Worm (Caenorhabditis elegans) whole organism, young adult: ENCODE results near the gene tag-151.
A peak's percentile ranks its signal among the peaks of the same experiment; 100 is the strongest.

Source experiments
- C06A6.2 ChIP-seq: fragments of 200-800 bp; sonication (Bioruptor generic); conservative IDR thresholded peaks from 2 replicates; pipeline ENCODE4 v1.3.6; 2022; ENCODE audit warnings: missing genetic modification characterization, missing compliant biosample characterization
- C17E4.6 ChIP-seq: fragments of 200-800 bp; sonication (Bioruptor generic); IDR thresholded peaks from 2 replicates; pipeline ENCODE4 v1.3.6; 2022; ENCODE audit warnings: missing genetic modification reagents, missing genetic modification characterization, missing compliant biosample characterization
- F39B2.1 ChIP-seq: fragments of 200-800 bp; sonication (Bioruptor generic); IDR thresholded peaks from 2 replicates; pipeline ENCODE4 v1.3.6; 2022; ENCODE audit warnings: missing genetic modification reagents, missing genetic modification characterization, missing compliant biosample characterization
- F52B5.7 ChIP-seq: sonication (generic microtip); optimal IDR thresholded peaks from 2 replicates; lab custom pipeline; 2016; ENCODE audit warnings: mild to moderate bottlenecking, missing genetic modification characterization, missing compliant biosample characterization
- F57A8.1 ChIP-seq: fragments of 200-800 bp; sonication (Bioruptor generic); optimal IDR thresholded peaks from 2 replicates; lab custom pipeline; 2018; ENCODE audit warnings: mild to moderate bottlenecking, missing genetic modification characterization, moderate library complexity, missing compliant biosample characterization
- K11D2.4 ChIP-seq: fragments of 200-800 bp; sonication (Bioruptor generic); IDR thresholded peaks from 2 replicates; pipeline ENCODE4 v1.3.6; 2022; ENCODE audit warnings: missing genetic modification reagents, missing genetic modification characterization, missing compliant biosample characterization
- K12H6.12 ChIP-seq: fragments of 200-800 bp; sonication (Bioruptor generic); optimal IDR thresholded peaks from 2 replicates; lab custom pipeline; 2018; ENCODE audit warnings: mild to moderate bottlenecking, missing genetic modification characterization, missing compliant biosample characterization
- akir-1 ChIP-seq: fragments of 200-800 bp; sonication (Bioruptor generic); optimal IDR thresholded peaks from 2 replicates; lab custom pipeline; 2018; ENCODE audit warnings: mild to moderate bottlenecking, missing genetic modification characterization, moderate library complexity, missing compliant biosample characterization
- aptf-2 ChIP-seq: fragments of 200-800 bp; sonication (Bioruptor generic); conservative IDR thresholded peaks from 2 replicates; pipeline ENCODE4 v1.3.6; 2022; ENCODE audit warnings: missing genetic modification reagents, missing genetic modification characterization, missing compliant biosample characterization
- athp-1 ChIP-seq: sonication (generic microtip); optimal IDR thresholded peaks from 2 replicates; lab custom pipeline; 2017; ENCODE audit warnings: mild to moderate bottlenecking, missing genetic modification characterization, missing compliant biosample characterization
- bed-1 ChIP-seq: fragments of 200-800 bp; sonication (Bioruptor generic); IDR thresholded peaks from 2 replicates; pipeline ENCODE4 v1.3.6; 2022; ENCODE audit warnings: missing genetic modification reagents, missing genetic modification characterization, missing compliant biosample characterization
- cebp-1 ChIP-seq, 2 experiments: fragments of 200-800 bp in 1 of 2; sonication (Bioruptor generic) in 1 of 2; sonication (generic microtip) in 1 of 2; IDR thresholded peaks in 1 of 2; optimal IDR thresholded peaks in 1 of 2; 2 replicates each; pipeline versions ENCODE4 v1.3.6 to Lab custom; 2017 to 2022; ENCODE audit warnings: missing compliant biosample characterization in 2 of 2, missing genetic modification characterization in 2 of 2, mild to moderate bottlenecking in 1 of 2, missing genetic modification reagents in 1 of 2, moderate library complexity in 1 of 2
- cebp-2 ChIP-seq: fragments of 200-800 bp; sonication (Bioruptor generic); IDR thresholded peaks from 2 replicates; pipeline ENCODE4 v1.3.6; 2022; ENCODE audit warnings: missing genetic modification characterization, missing compliant biosample characterization
- dox-1 ChIP-seq: fragments of 200-800 bp; sonication (Bioruptor generic); IDR thresholded peaks from 2 replicates; pipeline ENCODE4 v1.3.6; 2022; ENCODE audit warnings: missing genetic modification reagents, missing genetic modification characterization, missing compliant biosample characterization
- dpff-1 ChIP-seq: sonication (generic microtip); optimal IDR thresholded peaks from 2 replicates; lab custom pipeline; 2017; ENCODE audit warnings: mild to moderate bottlenecking, missing genetic modification characterization, missing compliant biosample characterization
- egl-18 ChIP-seq: fragments of 200-800 bp; sonication (Bioruptor generic); IDR thresholded peaks from 2 replicates; pipeline ENCODE4 v1.3.6; 2022; ENCODE audit warnings: missing genetic modification reagents, missing genetic modification characterization, missing compliant biosample characterization
- egrh-3 ChIP-seq: fragments of 200-800 bp; sonication (Bioruptor generic); IDR thresholded peaks from 2 replicates; pipeline ENCODE4 v1.3.6; 2022; ENCODE audit warnings: missing genetic modification reagents, missing genetic modification characterization, missing compliant biosample characterization
- fkh-3 ChIP-seq: sonication (generic microtip); optimal IDR thresholded peaks from 2 replicates; lab custom pipeline; 2016; ENCODE audit warnings: mild to moderate bottlenecking, missing genetic modification characterization, missing compliant biosample characterization
- gei-17 ChIP-seq: fragments of 200-800 bp; sonication (Bioruptor generic); optimal IDR thresholded peaks from 2 replicates; lab custom pipeline; 2018; ENCODE audit warnings: mild to moderate bottlenecking, missing genetic modification characterization, missing compliant biosample characterization
- hlh-12 ChIP-seq: sonication (generic microtip); optimal IDR thresholded peaks from 2 replicates; lab custom pipeline; 2016; ENCODE audit warnings: missing genetic modification characterization, missing compliant biosample characterization
- hlh-26 ChIP-seq: fragments of 200-800 bp; sonication (Bioruptor generic); conservative IDR thresholded peaks from 2 replicates; pipeline ENCODE4 v1.3.6; 2022; ENCODE audit warnings: missing genetic modification reagents, missing genetic modification characterization, missing compliant biosample characterization
- hmg-1.2 ChIP-seq: fragments of 200-800 bp; sonication (Bioruptor generic); IDR thresholded peaks from 2 replicates; pipeline ENCODE4 v1.3.6; 2022; ENCODE audit warnings: missing genetic modification reagents, missing genetic modification characterization, missing compliant biosample characterization
- hrde-1 ChIP-seq: sonication (generic microtip); optimal IDR thresholded peaks from 2 replicates; lab custom pipeline; 2016; ENCODE audit warnings: missing genetic modification characterization, mild to moderate bottlenecking, missing compliant biosample characterization, moderate library complexity, missing genotype, missing genetic modification reagents, borderline replicate concordance
- hsf-1 ChIP-seq: fragments of 200-800 bp; sonication (Bioruptor generic); IDR thresholded peaks from 2 replicates; pipeline ENCODE4 v1.3.6; 2022; ENCODE audit warnings: missing genetic modification reagents, missing genetic modification characterization, missing compliant biosample characterization
- lag-1 ChIP-seq: fragments of 200-800 bp; sonication (Bioruptor generic); IDR thresholded peaks from 2 replicates; pipeline ENCODE4 v1.3.6; 2022; ENCODE audit warnings: missing genetic modification reagents, missing genetic modification characterization, missing compliant biosample characterization
- let-526 ChIP-seq: fragments of 200-800 bp; sonication (Bioruptor generic); IDR thresholded peaks from 2 replicates; pipeline ENCODE4 v1.3.6; 2022; ENCODE audit warnings: missing genetic modification reagents, missing genetic modification characterization, missing compliant biosample characterization
- lin-35 ChIP-seq, 3 experiments: fragments of 150-350 bp in 2 of 3; sonication (generic microtip) in 1 of 3; optimal IDR thresholded peaks; 2 replicates each; lab custom pipeline; 2014 to 2018; ENCODE audit warnings: missing biosample characterization in 3 of 3, missing genetic modification characterization in 3 of 3, missing genetic modification reagents in 3 of 3
- lsy-27 ChIP-seq: sonication (generic microtip); optimal IDR thresholded peaks from 2 replicates; lab custom pipeline; 2017; ENCODE audit warnings: missing genetic modification characterization, mild to moderate bottlenecking, missing compliant biosample characterization, antibody characterized with exemption, missing genotype, borderline replicate concordance; ENCODE audit not compliant: insufficient read depth
- madf-10 ChIP-seq: sonication (generic microtip); optimal IDR thresholded peaks from 2 replicates; lab custom pipeline; 2016; ENCODE audit warnings: mild to moderate bottlenecking, missing genetic modification characterization, missing compliant biosample characterization
- madf-6 ChIP-seq: fragments of 200-800 bp; sonication (Bioruptor generic); IDR thresholded peaks from 2 replicates; pipeline ENCODE4 v1.3.6; 2022; ENCODE audit warnings: missing genetic modification reagents, missing genetic modification characterization, missing compliant biosample characterization
- madf-8 ChIP-seq: fragments of 200-800 bp; sonication (Bioruptor generic); conservative IDR thresholded peaks from 2 replicates; pipeline ENCODE4 v1.3.6; 2022; ENCODE audit warnings: missing genetic modification reagents, missing genetic modification characterization, missing compliant biosample characterization
- mel-28 ChIP-seq: sonication (generic microtip); optimal IDR thresholded peaks from 2 replicates; lab custom pipeline; 2016; ENCODE audit warnings: borderline replicate concordance, mild to moderate bottlenecking, missing genetic modification characterization, missing compliant biosample characterization
- mes-4 ChIP-seq: sonication (generic microtip); optimal IDR thresholded peaks from 2 replicates; lab custom pipeline; 2016; ENCODE audit warnings: missing genotype, missing genetic modification characterization, missing compliant biosample characterization
- nfya-1 ChIP-seq: sonication (generic microtip); optimal IDR thresholded peaks from 2 replicates; lab custom pipeline; 2017; ENCODE audit warnings: antibody characterized with exemption, missing compliant biosample characterization, missing genetic modification characterization, borderline replicate concordance; ENCODE audit not compliant: insufficient read depth
- nfya-2 ChIP-seq: fragments of 200-800 bp; sonication (Bioruptor generic); IDR thresholded peaks from 2 replicates; pipeline ENCODE4 v1.3.6; 2022; ENCODE audit warnings: missing genetic modification reagents, missing genetic modification characterization, missing compliant biosample characterization
- nfyb-1 ChIP-seq: fragments of 200-800 bp; sonication (Bioruptor generic); IDR thresholded peaks from 2 replicates; pipeline ENCODE4 v1.3.6; 2022; ENCODE audit warnings: missing genetic modification reagents, missing genetic modification characterization, missing compliant biosample characterization
- nhr-80 ChIP-seq: sonication (generic microtip); optimal IDR thresholded peaks from 2 replicates; lab custom pipeline; 2016; ENCODE audit warnings: missing genetic modification characterization, missing compliant biosample characterization
- pbrm-1 ChIP-seq: fragments of 200-800 bp; sonication (Bioruptor generic); IDR thresholded peaks from 2 replicates; pipeline ENCODE4 v1.3.6; 2022; ENCODE audit warnings: missing genetic modification reagents, missing genetic modification characterization, missing compliant biosample characterization
- pha-4 ChIP-seq: fragments of 150-350 bp; sonication (generic microtip); optimal IDR thresholded peaks from 2 replicates; lab custom pipeline; 2014; ENCODE audit warnings: missing biosample characterization, missing genetic modification reagents, missing genetic modification characterization
- rcor-1 ChIP-seq: fragments of 200-800 bp; sonication (Bioruptor generic); IDR thresholded peaks from 2 replicates; pipeline ENCODE4 v1.3.6; 2022; ENCODE audit warnings: missing genetic modification reagents, missing genetic modification characterization, missing compliant biosample characterization
- snpc-1.1 ChIP-seq: sonication (generic microtip); optimal IDR thresholded peaks from 2 replicates; lab custom pipeline; 2017; ENCODE audit warnings: missing genetic modification characterization, mild to moderate bottlenecking, missing compliant biosample characterization, antibody characterized with exemption, moderate library complexity, missing genotype, missing genetic modification reagents; ENCODE audit not compliant: insufficient read depth
- somi-1 ChIP-seq: fragments of 200-800 bp; sonication (Bioruptor generic); optimal IDR thresholded peaks from 2 replicates; lab custom pipeline; 2018; ENCODE audit warnings: mild to moderate bottlenecking, missing genetic modification characterization, missing compliant biosample characterization
- sptf-2 ChIP-seq: fragments of 200-800 bp; sonication (Bioruptor generic); optimal IDR thresholded peaks from 2 replicates; lab custom pipeline; 2018; ENCODE audit warnings: mild to moderate bottlenecking, missing genetic modification characterization, missing compliant biosample characterization
- xnd-1 ChIP-seq: sonication (generic microtip); optimal IDR thresholded peaks from 2 replicates; lab custom pipeline; 2016; ENCODE audit warnings: missing genotype, missing genetic modification reagents, missing genetic modification characterization, missing compliant biosample characterization
- zfh-2 ChIP-seq: fragments of 200-800 bp; sonication (Bioruptor generic); conservative IDR thresholded peaks from 2 replicates; pipeline ENCODE4 v1.3.6; 2022; ENCODE audit warnings: missing genetic modification reagents, missing genetic modification characterization, missing compliant biosample characterization
- ztf-18 ChIP-seq: sonication (generic microtip); optimal IDR thresholded peaks from 2 replicates; lab custom pipeline; 2016; ENCODE audit warnings: missing genotype, mild to moderate bottlenecking, missing genetic modification characterization, missing compliant biosample characterization
- ztf-25 ChIP-seq: fragments of 200-800 bp; sonication (Bioruptor generic); IDR thresholded peaks from 2 replicates; pipeline ENCODE4 v1.3.6; 2022; ENCODE audit warnings: missing genetic modification reagents, missing genetic modification characterization, missing compliant biosample characterization
- ztf-6 ChIP-seq: fragments of 200-800 bp; sonication (Bioruptor generic); IDR thresholded peaks from 2 replicates; pipeline ENCODE4 v1.3.6; 2022; ENCODE audit warnings: missing genetic modification reagents, missing genetic modification characterization, missing compliant biosample characterization

tag-151 gene

ce11 chrII:4703011-4703410, 7.1 kb upstream of the tag-151 start (continued):
- TF ChIP-seq nfya-1 (tag; lab: Kevin White, UChicago): no peak
- peak; percentile 2 for TF ChIP-seq athp-1 (tag; lab: Kevin White, UChicago)
- TF ChIP-seq K12H6.12 (tag; lab: Kevin White, UChicago): no peak
- no peak for TF ChIP-seq let-526 (GFP tag; lab: Robert Waterston, UW)
- TF ChIP-seq fkh-3: no peak
- no peak for TF ChIP-seq ztf-6 (GFP tag; lab: Robert Waterston, UW)
- TF ChIP-seq lag-1 (GFP tag; lab: Robert Waterston, UW): no peak
- peak; percentile 28 for TF ChIP-seq mes-4
- peak; percentile 66 for TF ChIP-seq madf-8 (GFP tag; lab: Robert Waterston, UW)
- TF ChIP-seq C17E4.6 (GFP tag; lab: Robert Waterston, UW): peak; percentile 51; the same call in 1 of the 2 replicates
- no peak for TF ChIP-seq sptf-2 (GFP tag; lab: Kevin White, UChicago)
- 0 out of 2 replicates have a peak, but pooled peaks have one; percentile 28 for TF ChIP-seq nfyb-1 (GFP tag; lab: Robert Waterston, UW)
- TF ChIP-seq F39B2.1 (GFP tag; lab: Robert Waterston, UW): no peak
- peak; percentile 92 for TF ChIP-seq hrde-1 (tag; lab: Kevin White, UChicago)
- no peak for TF ChIP-seq mel-28 (tag; lab: Kevin White, UChicago)
- no peak for TF ChIP-seq akir-1 (GFP tag; lab: Kevin White, UChicago)
- TF ChIP-seq snpc-1.1 (tag; lab: Kevin White, UChicago): no peak
- TF ChIP-seq nhr-80 (tag; lab: Kevin White, UChicago): no peak
- TF ChIP-seq gei-17 (GFP tag; lab: Kevin White, UChicago): no peak
- peak; percentile 45 for TF ChIP-seq hmg-1.2 (GFP tag; lab: Robert Waterston, UW)
- TF ChIP-seq nfya-2 (GFP tag; lab: Robert Waterston, UW): no peak
- no peak for TF ChIP-seq K11D2.4 (GFP tag; lab: Robert Waterston, UW)
- TF ChIP-seq bed-1 (GFP tag; lab: Robert Waterston, UW): no peak
- no peak for TF ChIP-seq hlh-26
- TF ChIP-seq C06A6.2: no peak
- TF ChIP-seq cebp-2 (GFP tag; lab: Robert Waterston, UW): no peak
- TF ChIP-seq ztf-18 (tag; lab: Kevin White, UChicago): no peak
- peak; percentile 78 for TF ChIP-seq madf-6 (GFP tag; lab: Robert Waterston, UW)
- TF ChIP-seq madf-10: no peak
- no peak; the same call in 1 of the 2 replicates for TF ChIP-seq dox-1 (GFP tag; lab: Robert Waterston, UW)
- no peak for TF ChIP-seq F52B5.7 (tag; lab: Kevin White, UChicago)
- TF ChIP-seq egl-18 (GFP tag; lab: Robert Waterston, UW): no peak
- TF ChIP-seq aptf-2 (GFP tag; lab: Robert Waterston, UW): no peak
- TF ChIP-seq lsy-27 (tag; lab: Kevin White, UChicago): no peak
- TF ChIP-seq dpff-1 (tag; lab: Kevin White, UChicago): no peak
- no peak for TF ChIP-seq pha-4
- no peak for TF ChIP-seq ztf-25
- no peak for TF ChIP-seq zfh-2 (GFP tag; lab: Robert Waterston, UW)
- peak; percentile 77 for TF ChIP-seq rcor-1 (GFP tag; lab: Robert Waterston, UW)
- no peak for TF ChIP-seq cebp-1 (GFP tag; IDR thresholded peaks at IDR 0.05; lab: Robert Waterston, UW)
- TF ChIP-seq cebp-1 (tag; optimal IDR thresholded peaks at IDR 0.05; lab: Kevin White, UChicago): peak; percentile 58
- no peak for TF ChIP-seq pbrm-1 (GFP tag; lab: Robert Waterston, UW)
- peak; percentile 80 for TF ChIP-seq hsf-1 (GFP tag; lab: Robert Waterston, UW)
- TF ChIP-seq xnd-1 (tag; lab: Kevin White, UChicago): peak; percentile 13
- no peak for TF ChIP-seq egrh-3 (GFP tag; lab: Robert Waterston, UW)
- TF ChIP-seq lin-35 (GFP tag; optimal IDR thresholded peaks at IDR 0.05; lab: Kevin White, UChicago): peak in 1 of 3 experiments; percentile 36
- TF ChIP-seq F57A8.1: no peak
- no peak for TF ChIP-seq somi-1 (GFP tag; lab: Kevin White, UChicago)
- no peak for TF ChIP-seq hlh-12 (tag; lab: Kevin White, UChicago)
